Fruit fly (Drosophila melanogaster): Measurements from ENCODE around the gene THADA.

dm6 chrX:19850503-19851094, 14.7 kb downstream of the THADA start:
- TF ChIP-seq kay (GFP tag; ENCODE audit: borderline replicate concordance) (no peak), CG7045 (GFP tag; optimal IDR thresholded peaks at IDR 0.05) (no peak), tj (GFP tag; optimal IDR thresholded peaks at IDR 0.05) (no peak), toe (GFP tag; optimal IDR thresholded peaks at IDR 0.05) (no peak), CG11617 (GFP tag; optimal IDR thresholded peaks at IDR 0.05) (no peak), CG5204 (GFP tag; optimal IDR thresholded peaks at IDR 0.05) (no peak), cic (GFP tag; optimal IDR thresholded peaks at IDR 0.05) (no peak), Mnt (GFP tag; optimal IDR thresholded peaks at IDR 0.05) (no peak), CG1620 (GFP tag; optimal IDR thresholded peaks at IDR 0.05) (no peak), Hr96 (GFP tag; optimal IDR thresholded peaks at IDR 0.05) (no peak), bab1 (GFP tag; optimal IDR thresholded peaks at IDR 0.05) (peak; percentile 30), pad (GFP tag; optimal IDR thresholded peaks at IDR 0.05) (no peak), Clk (GFP tag; optimal IDR thresholded peaks at IDR 0.05) (no peak)

Data from whole organism, adult.